Worm (Caenorhabditis elegans): ENCODE measurements around the gene str-43.

DNA sequence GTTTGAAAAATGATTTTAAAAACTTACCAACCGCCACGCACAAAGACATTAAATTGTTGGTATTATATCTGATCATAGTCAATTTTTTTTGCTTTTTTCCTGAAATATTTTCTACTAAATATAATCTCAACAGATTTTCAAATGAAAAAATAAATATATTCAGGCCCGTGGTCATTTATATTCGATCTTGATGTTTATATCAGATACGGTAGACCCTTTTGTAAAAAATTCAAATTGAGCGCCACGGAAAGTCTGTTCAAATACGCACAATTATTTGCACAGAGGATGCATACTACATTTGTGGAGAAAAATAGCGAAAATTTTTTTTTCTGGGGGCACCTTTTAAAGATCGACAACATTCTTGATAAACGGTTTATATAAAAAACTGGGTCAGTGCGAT, 40.5 kb upstream of the str-43 start, which contains the start of gene T26E4.4:
- TF ChIP-seq ceh-48 (tag; optimal IDR thresholded peaks at IDR 0.05), result no peak
- TF ChIP-seq elt-4 (tag; optimal IDR thresholded peaks at IDR 0.05), result no peak
- no peak for TF ChIP-seq rnt-1 (tag; optimal IDR thresholded peaks at IDR 0.05)
- no peak for TF ChIP-seq ceh-18 (tag; optimal IDR thresholded peaks at IDR 0.05)
- TF ChIP-seq hlh-6 (tag; optimal IDR thresholded peaks at IDR 0.05), result no peak
- no peak for TF ChIP-seq nhr-11 (tag; optimal IDR thresholded peaks at IDR 0.05)
- TF ChIP-seq tbx-7 (tag; optimal IDR thresholded peaks at IDR 0.05), result no peak

All from whole organism, late embryonic.